Worm (Caenorhabditis elegans) whole organism, young adult: ENCODE results near the gene psd-1.

Experiments
- ama-1 ChIP-seq, 3 experiments: fragments of 150-350 bp in 1 of 3; sonication (generic microtip) in 2 of 3; optimal IDR thresholded peaks; 2 replicates each; lab custom pipeline; 2014 to 2018; ENCODE audit warnings: missing biosample characterization in 2 of 3, missing genetic modification characterization in 2 of 3, missing genetic modification reagents in 2 of 3
- hrde-1 ChIP-seq: sonication (generic microtip); optimal IDR thresholded peaks from 2 replicates; lab custom pipeline; 2016; ENCODE audit warnings: missing genetic modification characterization, mild to moderate bottlenecking, missing compliant biosample characterization, moderate library complexity, missing genotype, missing genetic modification reagents, borderline replicate concordance
- sdz-38 ChIP-seq: sonication (generic microtip); optimal IDR thresholded peaks from 2 replicates; lab custom pipeline; 2016; ENCODE audit warnings: missing genotype, missing genetic modification characterization, missing compliant biosample characterization

- TF ChIP-seq sdz-38 (no peak), hrde-1 (tag; lab: Kevin White, UChicago) (no peak), ama-1 (optimal IDR thresholded peaks at IDR 0.05; lab: Kevin White, UChicago) (no peak), ama-1 (GFP tag; optimal IDR thresholded peaks at IDR 0.05; lab: Kevin White, UChicago) (no peak)
Measured at ce11 chrIII:7281179-7281578, 6.0 kb upstream of the psd-1 start, which contains the start of gene B0361.3.
